Worm (Caenorhabditis elegans): ENCODE data around the gene Y46D2A.1.

DNA sequence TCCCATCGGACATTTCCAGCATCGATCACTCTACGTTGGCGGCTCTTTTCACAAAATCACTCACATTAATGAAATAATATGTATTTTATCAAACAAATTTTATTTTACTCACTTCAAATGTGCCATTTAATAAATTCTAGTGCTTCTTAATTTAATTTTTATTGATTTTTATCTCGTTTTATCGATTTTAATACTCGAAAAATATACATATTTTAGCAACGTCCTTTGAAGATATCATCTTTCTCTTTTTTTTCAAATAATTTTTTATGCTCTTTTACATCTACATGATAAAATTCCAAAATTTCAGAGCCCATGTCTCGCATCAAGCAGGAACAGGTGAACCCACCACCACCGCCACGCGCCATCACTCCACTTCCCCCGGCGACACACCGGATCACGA, 36.5 kb downstream of the Y46D2A.1 start, which contains the start of the genes lido-14 and bath-27:
- TF ChIP-seq ama-1 (optimal IDR thresholded peaks at IDR 0.05), result no peak
- no peak for TF ChIP-seq ets-7 (tag; optimal IDR thresholded peaks at IDR 0.05)
- TF ChIP-seq F13C5.2 (tag; optimal IDR thresholded peaks at IDR 0.05), result no peak
- TF ChIP-seq scrt-1 (GFP tag; IDR thresholded peaks at IDR 0.05), result no peak

All from whole organism, early embryonic.